Fruit fly (Drosophila melanogaster): ENCODE measurements around the gene BobA.

The BobA gene

dm6 chr3L:14945961-14946466, at the start of gene BobA:
BobA (minus strand) TSS chr3L:14946125.
- TF ChIP-seq Sp1 (GFP tag; optimal IDR thresholded peaks at IDR 0.05) (no peak), CG32264 (GFP tag; optimal IDR thresholded peaks at IDR 0.05) (no peak), foxo (GFP tag; optimal IDR thresholded peaks at IDR 0.05) (no peak), CG9705 (GFP tag; optimal IDR thresholded peaks at IDR 0.05) (no peak), OdsH (GFP tag; optimal IDR thresholded peaks at IDR 0.05) (no peak)

- peak; percentile 22 for TF ChIP-seq Sp1 (GFP tag; optimal IDR thresholded peaks at IDR 0.05)
- TF ChIP-seq br (GFP tag; optimal IDR thresholded peaks at IDR 0.05), result peak; percentile 3
- TF ChIP-seq h (GFP tag; optimal IDR thresholded peaks at IDR 0.05), result no peak
- no peak for TF ChIP-seq Rel (GFP tag; optimal IDR thresholded peaks at IDR 0.05)
- TF ChIP-seq Rel (tag; optimal IDR thresholded peaks at IDR 0.05), result peak; percentile 8
These were observed 46.9 kb upstream of the BobA start for dm6 chr3L:14992807-14993206.

dm6 chr3L:14992025-14992424, 46.1 kb upstream of the BobA start, which contains the start of gene Zip71B:
Zip71B (plus strand) TSS chr3L:14992289.
- peak; percentile 78 for TF ChIP-seq Dif (GFP tag; optimal IDR thresholded peaks at IDR 0.05; ENCODE audit: partially characterized antibody)
- no peak for TF ChIP-seq pan (optimal IDR thresholded peaks at IDR 0.05)
- no peak for TF ChIP-seq Rel (GFP tag; optimal IDR thresholded peaks at IDR 0.05)
- TF ChIP-seq Rel (tag; optimal IDR thresholded peaks at IDR 0.05), result peak; percentile 66
- TF ChIP-seq Vsx2 (GFP tag; optimal IDR thresholded peaks at IDR 0.05; ENCODE audit: partially characterized antibody), result peak; percentile 67

dm6 chr3L:14989879-14990278, 44.0 kb upstream of the BobA start:
- TF ChIP-seq Rel (GFP tag; optimal IDR thresholded peaks at IDR 0.05) (no peak), Rel (tag; optimal IDR thresholded peaks at IDR 0.05) (no peak), Dif (GFP tag; optimal IDR thresholded peaks at IDR 0.05; ENCODE audit: partially characterized antibody) (no peak), psq (GFP tag; optimal IDR thresholded peaks at IDR 0.05) (no peak), Hr83 (GFP tag; optimal IDR thresholded peaks at IDR 0.05; ENCODE audit: poor library complexity, severe bottlenecking) (no peak), Myc (optimal IDR thresholded peaks at IDR 0.05) (no peak), lola (GFP tag; optimal IDR thresholded peaks at IDR 0.05) (no peak), dsf (GFP tag; optimal IDR thresholded peaks at IDR 0.05; ENCODE audit: borderline replicate concordance) (no peak)

dm6 chr3L:14988231-14988630, 42.3 kb upstream of the BobA start:
- TF ChIP-seq Sp1 (GFP tag; optimal IDR thresholded peaks at IDR 0.05) (no peak), rgr (GFP tag; optimal IDR thresholded peaks at IDR 0.05) (no peak), N (GFP tag; optimal IDR thresholded peaks at IDR 0.05) (no peak), HLH106 (tag; optimal IDR thresholded peaks at IDR 0.05) (no peak), jim (GFP tag; optimal IDR thresholded peaks at IDR 0.05) (no peak), usp (GFP tag; optimal IDR thresholded peaks at IDR 0.05) (no peak), Rel (GFP tag; optimal IDR thresholded peaks at IDR 0.05) (no peak), Rel (tag; optimal IDR thresholded peaks at IDR 0.05) (no peak), Jra (GFP tag; optimal IDR thresholded peaks at IDR 0.05) (no peak), ey (GFP tag; optimal IDR thresholded peaks at IDR 0.05) (no peak)

dm6 chr3L:14986984-14987896, 41.3 kb upstream of the BobA start:
- TF ChIP-seq HLH106 (tag; optimal IDR thresholded peaks at IDR 0.05), result no peak
- TF ChIP-seq OdsH (GFP tag; optimal IDR thresholded peaks at IDR 0.05), result no peak
- TF ChIP-seq Jra (GFP tag; optimal IDR thresholded peaks at IDR 0.05), result no peak
- TF ChIP-seq brk (GFP tag; optimal IDR thresholded peaks at IDR 0.05), result no peak
- no peak for TF ChIP-seq pan (optimal IDR thresholded peaks at IDR 0.05)
- no peak for TF ChIP-seq h (GFP tag; optimal IDR thresholded peaks at IDR 0.05)
- peak; percentile 22 for TF ChIP-seq tai (GFP tag; optimal IDR thresholded peaks at IDR 0.05)
- no peak for TF ChIP-seq Mio (GFP tag; optimal IDR thresholded peaks at IDR 0.05)
- no peak for TF ChIP-seq CrebA (GFP tag; optimal IDR thresholded peaks at IDR 0.05; ENCODE audit: borderline replicate concordance)
- TF ChIP-seq CG9705 (GFP tag; optimal IDR thresholded peaks at IDR 0.05), result no peak
- no peak for TF ChIP-seq Hr78 (GFP tag; optimal IDR thresholded peaks at IDR 0.05)
- TF ChIP-seq jim (GFP tag; optimal IDR thresholded peaks at IDR 0.05), result peak; percentile 47
- TF ChIP-seq sv (GFP tag; optimal IDR thresholded peaks at IDR 0.05), result no peak
- no peak for TF ChIP-seq Myc (optimal IDR thresholded peaks at IDR 0.05)
- TF ChIP-seq Dfd (GFP tag; optimal IDR thresholded peaks at IDR 0.05), result no peak
- TF ChIP-seq foxo (GFP tag; optimal IDR thresholded peaks at IDR 0.05), result no peak
- TF ChIP-seq fru (GFP tag; optimal IDR thresholded peaks at IDR 0.05), result no peak
- no peak for TF ChIP-seq br (GFP tag; optimal IDR thresholded peaks at IDR 0.05)
- TF ChIP-seq CG32264 (GFP tag; optimal IDR thresholded peaks at IDR 0.05), result no peak
- no peak for TF ChIP-seq Abd-B (GFP tag; optimal IDR thresholded peaks at IDR 0.05)
- peak; percentile 21 for TF ChIP-seq psq (GFP tag; optimal IDR thresholded peaks at IDR 0.05)
- TF ChIP-seq GATAd (GFP tag; optimal IDR thresholded peaks at IDR 0.05), result no peak
- TF ChIP-seq ey (GFP tag; optimal IDR thresholded peaks at IDR 0.05), result no peak
- no peak for TF ChIP-seq sage (GFP tag; optimal IDR thresholded peaks at IDR 0.05)
- peak; percentile 99 for TF ChIP-seq Dif (GFP tag; optimal IDR thresholded peaks at IDR 0.05; ENCODE audit: partially characterized antibody)
- peak; percentile 99 for TF ChIP-seq Vsx2 (GFP tag; optimal IDR thresholded peaks at IDR 0.05; ENCODE audit: partially characterized antibody)
- no peak for TF ChIP-seq Hr83 (GFP tag; optimal IDR thresholded peaks at IDR 0.05; ENCODE audit: poor library complexity, severe bottlenecking)
- peak; percentile 2 for TF ChIP-seq Sp1 (GFP tag; optimal IDR thresholded peaks at IDR 0.05)
- TF ChIP-seq woc (GFP tag; optimal IDR thresholded peaks at IDR 0.05), result peak; percentile 24
- no peak for TF ChIP-seq usp (GFP tag; optimal IDR thresholded peaks at IDR 0.05)

Measured in whole organism, wandering third instar larva.